Worm (Caenorhabditis elegans) whole organism, L2 larva: ENCODE data around the gene B0272.3.

ENCODE experiments used
- C34F6.9 ChIP-seq: fragments of 150-350 bp; optimal IDR thresholded peaks from 2 replicates; lab custom pipeline; 2014; ENCODE audit warnings: missing biosample characterization, missing genetic modification characterization
- F13H6.1 ChIP-seq: sonication (generic microtip); optimal IDR thresholded peaks from 2 replicates; lab custom pipeline; 2016; ENCODE audit warnings: missing genetic modification characterization, missing compliant biosample characterization
- R02D3.7 ChIP-seq: fragments of 150-350 bp; optimal IDR thresholded peaks from 2 replicates; lab custom pipeline; 2014; ENCODE audit warnings: missing biosample characterization, missing genetic modification characterization
- Y55F3AM.14 ChIP-seq: fragments of 200-800 bp; sonication (Bioruptor generic); optimal IDR thresholded peaks from 2 replicates; lab custom pipeline; 2018; ENCODE audit warnings: mild to moderate bottlenecking, missing genetic modification characterization, missing compliant biosample characterization
- ZK546.5 ChIP-seq: sonication (generic microtip); optimal IDR thresholded peaks from 2 replicates; lab custom pipeline; 2017; ENCODE audit warnings: missing biosample characterization, missing genetic modification characterization
- alr-1 ChIP-seq: fragments of 150-350 bp; optimal IDR thresholded peaks from 2 replicates; lab custom pipeline; 2014; ENCODE audit warnings: missing biosample characterization, missing genetic modification characterization
- aly-2 ChIP-seq: fragments of 150-350 bp; optimal IDR thresholded peaks from 2 replicates; lab custom pipeline; 2014; ENCODE audit warnings: missing biosample characterization, missing genetic modification characterization
- ama-1 ChIP-seq: fragments of 150-350 bp; optimal IDR thresholded peaks from 2 replicates; lab custom pipeline; 2018; ENCODE audit warnings: inconsistent platforms
- blmp-1 ChIP-seq: sonication (generic microtip); optimal IDR thresholded peaks from 2 replicates; lab custom pipeline; 2017; ENCODE audit warnings: missing genetic modification characterization, mild to moderate bottlenecking, missing compliant biosample characterization, antibody characterized with exemption, moderate library complexity; ENCODE audit not compliant: insufficient read depth
- ceh-16 ChIP-seq: fragments of 150-350 bp; optimal IDR thresholded peaks from 2 replicates; lab custom pipeline; 2014; ENCODE audit warnings: missing biosample characterization, missing genetic modification characterization
- ceh-82 ChIP-seq: fragments of 150-350 bp; optimal IDR thresholded peaks from 2 replicates; lab custom pipeline; 2014; ENCODE audit warnings: missing biosample characterization, missing genetic modification characterization
- crh-2 ChIP-seq: sonication (generic microtip); optimal IDR thresholded peaks from 2 replicates; lab custom pipeline; 2017; ENCODE audit warnings: missing biosample characterization, missing genetic modification characterization
- dmd-4 ChIP-seq: sonication (generic microtip); optimal IDR thresholded peaks from 2 replicates; lab custom pipeline; 2017; ENCODE audit warnings: missing biosample characterization, missing genetic modification characterization
- egl-27 ChIP-seq: sonication (generic microtip); optimal IDR thresholded peaks from 3 replicates; lab custom pipeline; 2017; ENCODE audit warnings: missing biosample characterization, missing genetic modification reagents, missing genetic modification characterization
- elt-1 ChIP-seq: fragments of 150-350 bp; optimal IDR thresholded peaks from 2 replicates; lab custom pipeline; 2014; ENCODE audit warnings: missing biosample characterization, missing genetic modification characterization
- elt-3 ChIP-seq: sonication (generic microtip); optimal IDR thresholded peaks from 2 replicates; lab custom pipeline; 2017; ENCODE audit warnings: missing biosample characterization, missing genetic modification characterization
- fos-1 ChIP-seq: fragments of 150-350 bp; optimal IDR thresholded peaks from 2 replicates; lab custom pipeline; 2014; ENCODE audit warnings: missing biosample characterization, missing genetic modification characterization
- gmeb-1 ChIP-seq: fragments of 150-350 bp; optimal IDR thresholded peaks from 2 replicates; lab custom pipeline; 2014; ENCODE audit warnings: missing biosample characterization, missing genetic modification characterization
- lin-11 ChIP-seq: fragments of 150-350 bp; sonication (generic microtip); optimal IDR thresholded peaks from 2 replicates; lab custom pipeline; 2014; ENCODE audit warnings: missing biosample characterization, missing genetic modification characterization, inconsistent platforms, mixed read lengths
- lin-13 ChIP-seq: fragments of 150-350 bp; optimal IDR thresholded peaks from 2 replicates; lab custom pipeline; 2014; ENCODE audit warnings: missing biosample characterization, missing genetic modification reagents, missing genetic modification characterization
- lin-39 ChIP-seq: fragments of 150-350 bp; optimal IDR thresholded peaks from 2 replicates; lab custom pipeline; 2014; ENCODE audit warnings: missing biosample characterization, missing genetic modification reagents, missing genetic modification characterization
- lsy-2 ChIP-seq, 2 experiments: fragments of 150-350 bp in 1 of 2; sonication (generic microtip) in 1 of 2; optimal IDR thresholded peaks; 2 replicates each; lab custom pipeline; 2014 to 2017; ENCODE audit warnings: missing biosample characterization in 2 of 2, missing genetic modification characterization in 2 of 2
- mab-5 ChIP-seq: fragments of 150-350 bp; optimal IDR thresholded peaks from 2 replicates; lab custom pipeline; 2014; ENCODE audit warnings: missing biosample characterization, missing genetic modification characterization
- mbf-1 ChIP-seq: sonication (generic microtip); optimal IDR thresholded peaks from 2 replicates; lab custom pipeline; 2017; ENCODE audit warnings: missing biosample characterization, missing genetic modification characterization
- mdl-1 ChIP-seq, 2 experiments: fragments of 150-350 bp in 1 of 2; sonication (generic microtip) in 1 of 2; optimal IDR thresholded peaks; 2 replicates each; lab custom pipeline; 2017; ENCODE audit warnings: missing biosample characterization in 2 of 2, missing genetic modification characterization in 2 of 2
- nhr-10 ChIP-seq: sonication (generic microtip); optimal IDR thresholded peaks from 2 replicates; lab custom pipeline; 2017; ENCODE audit warnings: missing biosample characterization, missing genetic modification characterization
- nhr-11 ChIP-seq: fragments of 150-350 bp; optimal IDR thresholded peaks from 2 replicates; lab custom pipeline; 2014; ENCODE audit warnings: missing biosample characterization, missing genetic modification characterization
- nhr-12 ChIP-seq: fragments of 150-350 bp; optimal IDR thresholded peaks from 2 replicates; lab custom pipeline; 2014; ENCODE audit warnings: missing biosample characterization, missing genetic modification characterization
- nhr-129 ChIP-seq: fragments of 150-350 bp; optimal IDR thresholded peaks from 2 replicates; lab custom pipeline; 2014; ENCODE audit warnings: missing biosample characterization, missing genetic modification characterization
- nhr-21 ChIP-seq: fragments of 150-350 bp; optimal IDR thresholded peaks from 2 replicates; lab custom pipeline; 2014; ENCODE audit warnings: missing biosample characterization, missing genetic modification characterization
- nhr-23 ChIP-seq: fragments of 150-350 bp; optimal IDR thresholded peaks from 2 replicates; lab custom pipeline; 2014; ENCODE audit warnings: missing biosample characterization, missing genetic modification reagents, missing genetic modification characterization
- nhr-237 ChIP-seq: fragments of 150-350 bp; optimal IDR thresholded peaks from 2 replicates; lab custom pipeline; 2014; ENCODE audit warnings: missing biosample characterization, missing genetic modification characterization
- nhr-25 ChIP-seq: fragments of 150-350 bp; sonication (generic microtip); optimal IDR thresholded peaks from 3 replicates; lab custom pipeline; 2014; ENCODE audit warnings: missing biosample characterization, missing genetic modification characterization
- nhr-6 ChIP-seq: fragments of 150-350 bp; optimal IDR thresholded peaks from 2 replicates; lab custom pipeline; 2014; ENCODE audit warnings: missing biosample characterization, missing genetic modification characterization
- nhr-77 ChIP-seq: fragments of 150-350 bp; optimal IDR thresholded peaks from 2 replicates; lab custom pipeline; 2014; ENCODE audit warnings: missing biosample characterization, missing genetic modification characterization
- peb-1 ChIP-seq: fragments of 150-350 bp; optimal IDR thresholded peaks from 2 replicates; lab custom pipeline; 2014; ENCODE audit warnings: missing biosample characterization, missing genetic modification characterization
- sem-4 ChIP-seq: fragments of 150-350 bp; optimal IDR thresholded peaks from 2 replicates; lab custom pipeline; 2014; ENCODE audit warnings: missing biosample characterization, missing genetic modification reagents, missing genetic modification characterization
- skn-1 ChIP-seq: sonication (generic microtip); optimal IDR thresholded peaks from 2 replicates; lab custom pipeline; 2017; ENCODE audit warnings: missing biosample characterization, missing genetic modification characterization
- sma-3 ChIP-seq: sonication (generic microtip); optimal IDR thresholded peaks from 2 replicates; lab custom pipeline; 2016; ENCODE audit warnings: missing genetic modification reagents, missing genetic modification characterization, missing compliant biosample characterization
- sma-9 ChIP-seq, 2 experiments: fragments of 150-350 bp in 1 of 2; sonication (generic microtip) in 1 of 2; optimal IDR thresholded peaks; 2 replicates each; lab custom pipeline; 2014 to 2016; ENCODE audit warnings: missing genetic modification characterization in 2 of 2, mild to moderate bottlenecking in 1 of 2, missing biosample characterization in 1 of 2, missing compliant biosample characterization in 1 of 2, missing genetic modification reagents in 1 of 2, moderate library complexity in 1 of 2
- snpc-4 ChIP-seq: fragments of 150-350 bp; optimal IDR thresholded peaks from 2 replicates; lab custom pipeline; 2014; ENCODE audit warnings: missing biosample characterization, missing genetic modification characterization
- unc-39 ChIP-seq: fragments of 150-350 bp; optimal IDR thresholded peaks from 2 replicates; lab custom pipeline; 2014; ENCODE audit warnings: missing biosample characterization, missing genetic modification characterization
- unc-55 ChIP-seq: fragments of 150-350 bp; sonication (generic microtip); optimal IDR thresholded peaks from 3 replicates; lab custom pipeline; 2014; ENCODE audit warnings: missing biosample characterization, missing genetic modification reagents, missing genetic modification characterization
- unc-62 ChIP-seq: fragments of 150-350 bp; optimal IDR thresholded peaks from 2 replicates; lab custom pipeline; 2014; ENCODE audit warnings: missing biosample characterization, missing genetic modification reagents, missing genetic modification characterization
- zag-1 ChIP-seq: fragments of 150-350 bp; optimal IDR thresholded peaks from 2 replicates; lab custom pipeline; 2014; ENCODE audit warnings: missing biosample characterization, missing genetic modification characterization
- ztf-1 ChIP-seq: fragments of 200-800 bp; sonication (Bioruptor generic); conservative IDR thresholded peaks from 2 replicates; pipeline ENCODE4 v1.3.6; 2022; ENCODE audit warnings: missing genetic modification characterization, missing compliant biosample characterization
- ztf-11 ChIP-seq: sonication (generic microtip); optimal IDR thresholded peaks from 2 replicates; lab custom pipeline; 2017; ENCODE audit warnings: missing biosample characterization, missing genetic modification characterization
- ztf-4 ChIP-seq: fragments of 150-350 bp; optimal IDR thresholded peaks from 2 replicates; lab custom pipeline; 2014; ENCODE audit warnings: missing biosample characterization, missing genetic modification characterization

Gene B0272.3

ce11 chrX:9431002-9431482, at the start of gene B0272.3:
Gene B0272.3, plus strand, starts transcription at chrX:9431432.
- no peak for TF ChIP-seq aly-2 (tag; lab: Kevin White, UChicago)
- peak; percentile 61 for TF ChIP-seq nhr-129
- no peak for TF ChIP-seq blmp-1
- peak; percentile 73 for TF ChIP-seq nhr-21
- TF ChIP-seq nhr-11 (tag; lab: Kevin White, UChicago) = no peak
- TF ChIP-seq snpc-4 (tag; lab: Kevin White, UChicago) = no peak
- TF ChIP-seq ZK546.5 (tag; lab: Kevin White, UChicago) = no peak
- TF ChIP-seq lin-13 (GFP tag; lab: Kevin White, UChicago) = no peak
- peak; percentile 29 for TF ChIP-seq egl-27 (tag; lab: Kevin White, UChicago)
- no peak for TF ChIP-seq nhr-6
- no peak for TF ChIP-seq lin-11 (tag; lab: Kevin White, UChicago)
- peak; percentile 46 for TF ChIP-seq nhr-25 (tag; lab: Kevin White, UChicago)
- no peak for TF ChIP-seq ztf-4 (tag; lab: Kevin White, UChicago)
- no peak for TF ChIP-seq nhr-12 (tag; lab: Kevin White, UChicago)
- TF ChIP-seq fos-1 (tag; lab: Kevin White, UChicago) = peak; percentile 65
- TF ChIP-seq ama-1 (lab: Kevin White, UChicago) = no peak
- TF ChIP-seq zag-1 (tag; lab: Kevin White, UChicago) = no peak
- no peak for TF ChIP-seq nhr-77 (tag; lab: Kevin White, UChicago)
- no peak for TF ChIP-seq R02D3.7 (tag; lab: Kevin White, UChicago)
- no peak for TF ChIP-seq unc-62 (GFP tag; lab: Kevin White, UChicago)
- TF ChIP-seq skn-1 (tag; lab: Kevin White, UChicago) = peak; percentile 5
- peak; percentile 69 for TF ChIP-seq sma-9 (GFP tag; optimal IDR thresholded peaks at IDR 0.05; lab: Kevin White, UChicago)
- TF ChIP-seq sma-9 (tag; optimal IDR thresholded peaks at IDR 0.05; lab: Kevin White, UChicago) = no peak
- TF ChIP-seq ztf-1 (GFP tag; lab: Robert Waterston, UW) = no peak
- no peak for TF ChIP-seq alr-1 (tag; lab: Kevin White, UChicago)
- TF ChIP-seq sma-3 (GFP tag; lab: Kevin White, UChicago) = peak; percentile 69
- no peak for TF ChIP-seq nhr-237
- peak; percentile 56 for TF ChIP-seq gmeb-1 (tag; lab: Kevin White, UChicago)
- TF ChIP-seq mbf-1 (tag; lab: Kevin White, UChicago) = no peak
- TF ChIP-seq ztf-11 (tag; lab: Kevin White, UChicago) = no peak
- TF ChIP-seq elt-1 (tag; lab: Kevin White, UChicago) = no peak
- TF ChIP-seq elt-3 (tag; lab: Kevin White, UChicago) = no peak
- no peak for TF ChIP-seq mab-5 (tag; lab: Kevin White, UChicago)
- TF ChIP-seq Y55F3AM.14 (GFP tag; lab: Kevin White, UChicago) = no peak
- no peak for TF ChIP-seq nhr-23 (tag; lab: Kevin White, UChicago)
- no peak for TF ChIP-seq mdl-1 (tag; optimal IDR thresholded peaks at IDR 0.05; lab: Kevin White, UChicago)
- no peak for TF ChIP-seq unc-55 (GFP tag; lab: Kevin White, UChicago)
- TF ChIP-seq F13H6.1 (tag; lab: Kevin White, UChicago) = peak; percentile 67
- no peak for TF ChIP-seq ceh-16 (tag; lab: Kevin White, UChicago)
- TF ChIP-seq unc-39 (tag; lab: Kevin White, UChicago) = no peak
- TF ChIP-seq sem-4 (tag; lab: Kevin White, UChicago) = peak; percentile 30
- TF ChIP-seq C34F6.9 = no peak
- no peak for TF ChIP-seq dmd-4
- no peak for TF ChIP-seq nhr-10 (tag; lab: Kevin White, UChicago)
- TF ChIP-seq ceh-82 (tag; lab: Kevin White, UChicago) = no peak
- peak in 1 of 2 experiments; percentile 39 for TF ChIP-seq lsy-2 (tag; optimal IDR thresholded peaks at IDR 0.05; lab: Kevin White, UChicago)
- TF ChIP-seq peb-1 (tag; lab: Kevin White, UChicago) = no peak
- TF ChIP-seq crh-2 = peak; percentile 73
- no peak for TF ChIP-seq lin-39 (tag; lab: Kevin White, UChicago)
